Worm (Caenorhabditis elegans): ENCODE results near the gene col-177.

Gene col-177

DNA sequence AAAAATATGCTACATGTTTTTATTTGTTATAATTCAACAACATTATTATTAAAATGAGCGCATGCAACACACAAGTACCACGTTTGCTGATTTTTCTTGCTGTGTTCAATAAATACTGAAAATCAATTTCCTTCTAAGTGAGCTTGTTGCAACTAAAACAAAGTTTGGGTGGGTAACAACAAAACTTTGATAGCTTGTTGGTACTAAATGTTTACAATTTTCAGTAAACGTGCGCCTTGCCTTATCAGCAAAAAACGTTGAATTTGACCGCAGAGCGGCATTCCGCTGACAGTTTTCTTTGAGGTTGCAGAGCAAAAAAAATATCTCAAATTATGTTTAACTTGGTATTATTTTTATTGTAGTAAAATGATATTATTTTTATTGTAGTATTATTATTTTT, 20.3 kb downstream of the col-177 start:
- no peak for TF ChIP-seq ref-1 (GFP tag; conservative IDR thresholded peaks at IDR 0.05)

DNA sequence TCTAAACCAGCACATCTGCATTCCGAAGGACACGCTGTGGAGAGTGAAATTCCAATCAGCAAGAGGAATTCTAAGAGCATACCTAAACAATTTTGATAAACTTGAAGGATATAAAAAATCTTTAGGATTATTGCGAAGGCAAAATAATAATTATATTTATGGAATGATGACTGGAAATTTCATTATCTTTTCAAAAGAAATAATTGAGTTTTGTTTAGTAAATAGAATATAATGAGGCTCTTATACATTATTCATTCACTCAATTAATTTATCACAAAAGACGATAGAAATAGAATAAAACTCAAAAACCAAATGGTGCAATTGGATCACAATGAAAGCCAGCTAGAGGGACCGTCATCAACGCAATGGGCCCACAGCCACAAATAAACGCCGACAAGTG, 22.5 kb downstream of the col-177 start, which contains the start of gene pxn-2:
Gene pxn-2, minus strand, starts transcription at position 101 of the 400 bp plus-strand sequence.
- TF ChIP-seq T22C8.4 (GFP tag; IDR thresholded peaks at IDR 0.05) = no peak

- TF ChIP-seq ref-1 (GFP tag; conservative IDR thresholded peaks at IDR 0.05) = no peak
- no peak for TF ChIP-seq tab-1 (GFP tag; IDR thresholded peaks at IDR 0.05)
- TF ChIP-seq ztf-23 (GFP tag; IDR thresholded peaks at IDR 0.05) = no peak
- TF ChIP-seq ztf-29 (GFP tag; IDR thresholded peaks at IDR 0.05) = no peak
- no peak for TF ChIP-seq klf-2 (GFP tag; conservative IDR thresholded peaks at IDR 0.05)
- no peak for TF ChIP-seq med-1 (GFP tag; optimal IDR thresholded peaks at IDR 0.05; ENCODE audit: insufficient read depth)
- TF ChIP-seq cog-1 (tag; optimal IDR thresholded peaks at IDR 0.05) = no peak
- TF ChIP-seq T22C8.4 (GFP tag; IDR thresholded peaks at IDR 0.05) = no peak
- TF ChIP-seq flt-1 (GFP tag; IDR thresholded peaks at IDR 0.05) = no peak
Observed at ce11 chrX:10976447-10977196, 25.0 kb downstream of the col-177 start.

- TF ChIP-seq klf-2 (GFP tag; conservative IDR thresholded peaks at IDR 0.05) (no peak), flt-1 (GFP tag; IDR thresholded peaks at IDR 0.05) (no peak), tab-1 (GFP tag; IDR thresholded peaks at IDR 0.05) (no peak), T22C8.4 (GFP tag; IDR thresholded peaks at IDR 0.05) (no peak), cog-1 (tag; optimal IDR thresholded peaks at IDR 0.05) (no peak), ref-1 (GFP tag; conservative IDR thresholded peaks at IDR 0.05) (no peak), med-1 (GFP tag; optimal IDR thresholded peaks at IDR 0.05; ENCODE audit: insufficient read depth) (no peak), ztf-23 (GFP tag; IDR thresholded peaks at IDR 0.05) (no peak), ztf-29 (GFP tag; IDR thresholded peaks at IDR 0.05) (no peak)
Observed at ce11 chrX:10971118-10971517, 30.5 kb downstream of the col-177 start.

DNA sequence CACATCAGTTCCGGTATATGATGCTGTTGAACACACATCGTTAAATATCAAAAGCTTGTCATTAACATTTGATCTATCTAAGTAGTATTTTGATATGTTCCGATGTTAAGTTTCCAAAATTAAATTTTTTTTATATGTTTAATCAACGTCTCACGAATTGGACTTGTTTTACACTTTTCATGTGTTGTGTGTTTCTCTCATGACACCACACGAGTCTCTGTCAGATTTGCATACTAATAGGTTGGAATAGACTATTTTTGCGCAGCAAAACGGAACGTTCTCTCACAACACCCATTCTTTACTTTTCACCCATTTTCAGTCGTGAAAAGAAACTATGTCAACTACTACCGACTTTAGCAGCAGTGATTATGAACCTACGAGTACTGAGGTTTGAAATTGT, 31.0 kb downstream of the col-177 start, which contains the start of gene K09C8.8:
Gene K09C8.8, plus strand, starts transcription at position 301 of the 400 bp plus-strand sequence.
- TF ChIP-seq T22C8.4 (GFP tag; IDR thresholded peaks at IDR 0.05) (no peak), klf-2 (GFP tag; conservative IDR thresholded peaks at IDR 0.05) (no peak), med-1 (GFP tag; optimal IDR thresholded peaks at IDR 0.05; ENCODE audit: insufficient read depth) (no peak), ref-1 (GFP tag; conservative IDR thresholded peaks at IDR 0.05) (no peak), tab-1 (GFP tag; IDR thresholded peaks at IDR 0.05) (no peak), cog-1 (tag; optimal IDR thresholded peaks at IDR 0.05) (no peak), flt-1 (GFP tag; IDR thresholded peaks at IDR 0.05) (no peak), ztf-29 (GFP tag; IDR thresholded peaks at IDR 0.05) (no peak), ztf-23 (GFP tag; IDR thresholded peaks at IDR 0.05) (no peak)

ce11 chrX:10967698-10968097, 34.0 kb downstream of the col-177 start, which contains the start of gene K09C8.9:
Gene K09C8.9, minus strand, starts transcription at chrX:10967798.
- TF ChIP-seq tab-1 (GFP tag; IDR thresholded peaks at IDR 0.05) (no peak), T22C8.4 (GFP tag; IDR thresholded peaks at IDR 0.05) (no peak), flt-1 (GFP tag; IDR thresholded peaks at IDR 0.05) (no peak), cog-1 (tag; optimal IDR thresholded peaks at IDR 0.05) (no peak), med-1 (GFP tag; optimal IDR thresholded peaks at IDR 0.05; ENCODE audit: insufficient read depth) (no peak), ztf-29 (GFP tag; IDR thresholded peaks at IDR 0.05) (no peak)

- TF ChIP-seq flt-1 (GFP tag; IDR thresholded peaks at IDR 0.05) = no peak
- TF ChIP-seq klf-2 (GFP tag; conservative IDR thresholded peaks at IDR 0.05) = no peak
- TF ChIP-seq T22C8.4 (GFP tag; IDR thresholded peaks at IDR 0.05) = no peak
- TF ChIP-seq ztf-23 (GFP tag; IDR thresholded peaks at IDR 0.05) = no peak
- TF ChIP-seq tab-1 (GFP tag; IDR thresholded peaks at IDR 0.05) = no peak
- TF ChIP-seq cog-1 (tag; optimal IDR thresholded peaks at IDR 0.05) = no peak
- TF ChIP-seq ztf-29 (GFP tag; IDR thresholded peaks at IDR 0.05) = no peak
- no peak for TF ChIP-seq ref-1 (GFP tag; conservative IDR thresholded peaks at IDR 0.05)
- no peak for TF ChIP-seq med-1 (GFP tag; optimal IDR thresholded peaks at IDR 0.05; ENCODE audit: insufficient read depth)
Observed at ce11 chrX:10966251-10966650, 35.4 kb downstream of the col-177 start, which contains the start of gene lge-1. Gene lge-1, plus strand, starts transcription at chrX:10966551.

DNA sequence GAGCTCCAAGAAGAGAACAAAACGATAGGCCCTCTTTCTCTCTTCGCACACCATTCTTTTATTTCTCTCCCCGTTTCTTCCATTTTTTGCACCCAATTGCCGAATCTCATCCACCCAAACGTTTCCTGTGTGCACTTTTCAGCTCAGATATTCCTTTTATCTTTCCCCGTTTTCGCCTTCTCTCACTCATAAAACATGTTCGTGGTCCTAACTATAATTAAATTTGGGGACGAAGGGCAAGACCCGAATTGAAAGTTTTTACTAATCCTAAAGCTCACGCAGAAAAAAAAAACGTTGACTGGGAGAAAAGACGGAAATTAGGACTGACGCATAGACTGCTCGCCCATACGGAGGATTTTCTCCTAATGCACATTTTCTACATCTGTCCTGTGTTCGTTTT, 36.1 kb downstream of the col-177 start:
- TF ChIP-seq cog-1 (tag; optimal IDR thresholded peaks at IDR 0.05) (no peak), tab-1 (GFP tag; IDR thresholded peaks at IDR 0.05) (no peak), flt-1 (GFP tag; IDR thresholded peaks at IDR 0.05) (no peak), klf-2 (GFP tag; conservative IDR thresholded peaks at IDR 0.05) (no peak), ztf-23 (GFP tag; IDR thresholded peaks at IDR 0.05) (no peak), ztf-29 (GFP tag; IDR thresholded peaks at IDR 0.05) (no peak), med-1 (GFP tag; optimal IDR thresholded peaks at IDR 0.05; ENCODE audit: insufficient read depth) (no peak), ref-1 (GFP tag; conservative IDR thresholded peaks at IDR 0.05) (no peak), T22C8.4 (GFP tag; IDR thresholded peaks at IDR 0.05) (no peak)

ce11 chrX:10963453-10964046, 38.1 kb downstream of the col-177 start, which contains the start of gene nas-10:
Gene nas-10, minus strand, starts transcription at chrX:10963503.
- peak; percentile 90 for TF ChIP-seq tab-1 (GFP tag; IDR thresholded peaks at IDR 0.05)
- peak; percentile 90 for TF ChIP-seq T22C8.4 (GFP tag; IDR thresholded peaks at IDR 0.05)
- no peak for TF ChIP-seq med-1 (GFP tag; optimal IDR thresholded peaks at IDR 0.05; ENCODE audit: insufficient read depth)
- TF ChIP-seq flt-1 (GFP tag; IDR thresholded peaks at IDR 0.05) = peak; percentile 95
- TF ChIP-seq cog-1 (tag; optimal IDR thresholded peaks at IDR 0.05) = peak; percentile 79
- TF ChIP-seq ztf-29 (GFP tag; IDR thresholded peaks at IDR 0.05) = peak; percentile 82
- TF ChIP-seq ref-1 (GFP tag; conservative IDR thresholded peaks at IDR 0.05) = peak; percentile 75
- peak; percentile 87 for TF ChIP-seq klf-2 (GFP tag; conservative IDR thresholded peaks at IDR 0.05)
- TF ChIP-seq ztf-23 (GFP tag; IDR thresholded peaks at IDR 0.05) = peak; percentile 95

ce11 chrX:10961724-10962123, 39.9 kb downstream of the col-177 start:
- TF ChIP-seq ztf-23 (GFP tag; IDR thresholded peaks at IDR 0.05) = no peak
- no peak for TF ChIP-seq med-1 (GFP tag; optimal IDR thresholded peaks at IDR 0.05; ENCODE audit: insufficient read depth)
- no peak for TF ChIP-seq klf-2 (GFP tag; conservative IDR thresholded peaks at IDR 0.05)
- no peak for TF ChIP-seq flt-1 (GFP tag; IDR thresholded peaks at IDR 0.05)
- no peak for TF ChIP-seq tab-1 (GFP tag; IDR thresholded peaks at IDR 0.05)
- no peak for TF ChIP-seq ztf-29 (GFP tag; IDR thresholded peaks at IDR 0.05)
- no peak for TF ChIP-seq ref-1 (GFP tag; conservative IDR thresholded peaks at IDR 0.05)
